Fruit fly (Drosophila melanogaster): ENCODE results near the gene CG14770.

Gene CG14770

DNA sequence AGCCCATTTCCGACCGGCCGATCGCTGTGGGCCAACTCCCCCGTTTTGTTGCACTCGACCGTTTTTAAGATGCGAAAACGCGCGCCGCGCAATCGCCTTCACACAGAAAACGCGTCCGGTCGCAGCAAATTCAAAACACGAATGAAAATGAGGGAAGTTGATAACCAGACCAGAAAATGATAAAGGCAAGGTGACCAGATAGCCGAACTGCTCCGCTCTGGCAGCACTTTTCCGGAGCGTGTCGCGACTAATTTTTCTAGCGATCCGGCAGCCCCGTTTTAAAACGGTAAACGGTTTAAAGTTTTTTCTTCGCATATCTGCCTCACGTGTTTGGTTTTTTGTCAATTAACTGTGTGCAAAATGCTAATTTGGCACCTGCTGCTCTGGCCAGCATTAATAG lies 46.8 kb upstream of the CG14770 start, which contains the start of gene DAAM (continued):
- no peak for TF ChIP-seq C15 (GFP tag; IDR thresholded peaks at IDR 0.05)
- peak; percentile 59 for TF ChIP-seq gfzf (GFP tag; optimal IDR thresholded peaks at IDR 0.05)
- no peak for TF ChIP-seq gsb-n (tag; optimal IDR thresholded peaks at IDR 0.05)
- TF ChIP-seq CG4707 (GFP tag; optimal IDR thresholded peaks at IDR 0.05) = no peak
- 0 out of 4 replicates have a peak, but pooled peaks have one; percentile 26 for TF ChIP-seq Dll (GFP tag; IDR thresholded peaks at IDR 0.05; ENCODE audit: partially characterized antibody)
- TF ChIP-seq nom (GFP tag; optimal IDR thresholded peaks at IDR 0.05) = no peak
- TF ChIP-seq amos (GFP tag; IDR thresholded peaks at IDR 0.05; ENCODE audit: partially characterized antibody) = peak; percentile 63
- no peak for TF ChIP-seq oc (tag; optimal IDR thresholded peaks at IDR 0.05)
- TF ChIP-seq Mad (GFP tag; optimal IDR thresholded peaks at IDR 0.05) = peak; percentile 57
- no peak for TF ChIP-seq Fer3 (tag; optimal IDR thresholded peaks at IDR 0.05)
- no peak for TF ChIP-seq CG13775 (GFP tag; optimal IDR thresholded peaks at IDR 0.05)
- no peak for TF ChIP-seq CG1529 (GFP tag; optimal IDR thresholded peaks at IDR 0.05)
- peak; percentile 80; the same call in 2 of the 3 replicates for TF ChIP-seq CG2199 (GFP tag; IDR thresholded peaks at IDR 0.05)
- TF ChIP-seq CG7745 (tag; optimal IDR thresholded peaks at IDR 0.05) = no peak
- TF ChIP-seq eve (GFP tag; optimal IDR thresholded peaks at IDR 0.05) = no peak
- no peak for TF ChIP-seq ara (GFP tag; IDR thresholded peaks at IDR 0.05)
- TF ChIP-seq Dip3 (GFP tag; optimal IDR thresholded peaks at IDR 0.05) = peak; percentile 29
- no peak for TF ChIP-seq sug (tag; optimal IDR thresholded peaks at IDR 0.05)
- TF ChIP-seq CG30403 (GFP tag; optimal IDR thresholded peaks at IDR 0.05) = no peak
- peak; percentile 89 for TF ChIP-seq Hmr (GFP tag; optimal IDR thresholded peaks at IDR 0.05)
- no peak for TF ChIP-seq gem (tag; optimal IDR thresholded peaks at IDR 0.05)
- TF ChIP-seq bbx (GFP tag; IDR thresholded peaks at IDR 0.05; ENCODE audit: partially characterized antibody) = peak; percentile 63; the same call in 1 of the 2 replicates
- TF ChIP-seq CG12769 (tag; optimal IDR thresholded peaks at IDR 0.05) = no peak
- TF ChIP-seq Oaz (GFP tag; IDR thresholded peaks at IDR 0.05) = no peak
- TF ChIP-seq grau (tag; optimal IDR thresholded peaks at IDR 0.05) = no peak
- TF ChIP-seq CG2678 (tag; optimal IDR thresholded peaks at IDR 0.05) = no peak
- peak; percentile 3 for TF ChIP-seq CG11723 (GFP tag; optimal IDR thresholded peaks at IDR 0.05)
- no peak for TF ChIP-seq psq (GFP tag; optimal IDR thresholded peaks at IDR 0.05)
- TF ChIP-seq CG30431 (GFP tag; optimal IDR thresholded peaks at IDR 0.05) = no peak
- no peak for TF ChIP-seq CG18262 (tag; optimal IDR thresholded peaks at IDR 0.05)
- TF ChIP-seq Asciz (GFP tag; optimal IDR thresholded peaks at IDR 0.05) = no peak
- no peak for TF ChIP-seq Sry-δ (GFP tag; optimal IDR thresholded peaks at IDR 0.05)
- TF ChIP-seq ftz-f1 (GFP tag; optimal IDR thresholded peaks at IDR 0.05) = peak; percentile 23
- no peak for TF ChIP-seq CG5953 (GFP tag; IDR thresholded peaks at IDR 0.05)
- TF ChIP-seq ab (GFP tag; optimal IDR thresholded peaks at IDR 0.05) = no peak
- TF ChIP-seq Ssrp (tag; optimal IDR thresholded peaks at IDR 0.05) = no peak
- no peak for TF ChIP-seq ems (GFP tag; optimal IDR thresholded peaks at IDR 0.05)
- TF ChIP-seq CoRest (tag; optimal IDR thresholded peaks at IDR 0.05) = peak; percentile 63
- TF ChIP-seq CG32532 (GFP tag; IDR thresholded peaks at IDR 0.05) = peak; percentile 48; the same call in 1 of the 2 replicates
- TF ChIP-seq CG8924 (tag; optimal IDR thresholded peaks at IDR 0.05) = no peak
- peak; percentile 56; the same call in 1 of the 3 replicates for TF ChIP-seq Dbx (GFP tag; IDR thresholded peaks at IDR 0.05)
- TF ChIP-seq Ptx1 (GFP tag; IDR thresholded peaks at IDR 0.05) = no peak
- TF ChIP-seq CG14965 (GFP tag; optimal IDR thresholded peaks at IDR 0.05; ENCODE audit: borderline replicate concordance) = no peak
- TF ChIP-seq Bteb2 (GFP tag; optimal IDR thresholded peaks at IDR 0.05) = no peak
- TF ChIP-seq CG8944 (GFP tag; optimal IDR thresholded peaks at IDR 0.05) = peak; percentile 18
- TF ChIP-seq CG16815 (GFP tag; optimal IDR thresholded peaks at IDR 0.05) = no peak
- TF ChIP-seq CG17385 (GFP tag; optimal IDR thresholded peaks at IDR 0.05) = no peak
- peak; percentile 31 for TF ChIP-seq Dek (tag; optimal IDR thresholded peaks at IDR 0.05)
- peak; percentile 50 for TF ChIP-seq HHEX (GFP tag; optimal IDR thresholded peaks at IDR 0.05)
- no peak for TF ChIP-seq en (GFP tag; optimal IDR thresholded peaks at IDR 0.05)
- no peak for TF ChIP-seq CG16779 (GFP tag; IDR thresholded peaks at IDR 0.05)
